Fruit fly (Drosophila melanogaster) whole organism, embryonic: ENCODE measurements around the gene CG13481.
A peak's percentile ranks its signal among the peaks of the same experiment; 100 is the strongest.

Experiments
- BEAF-32 ChIP-seq: fragments of 200-800 bp; sonication (Bioruptor generic); optimal IDR thresholded peaks from 3 replicates; lab custom pipeline; 2017; ENCODE audit warnings: missing biosample characterization, missing genetic modification characterization, mild to moderate bottlenecking, moderate library complexity, missing genetic modification reagents
- CG10274 ChIP-seq: fragments of 200-800 bp; sonication (Bioruptor generic); optimal IDR thresholded peaks from 3 replicates; lab custom pipeline; 2017; ENCODE audit warnings: missing biosample characterization, mild to moderate bottlenecking, missing genetic modification characterization
- CG10366 ChIP-seq: fragments of 200-800 bp; sonication (Bioruptor generic); IDR thresholded peaks from 2 replicates; pipeline ENCODE4 v1.3.6; 2022; ENCODE audit warnings: missing biosample characterization, missing genetic modification characterization
- CG13123 ChIP-seq: fragments of 200-800 bp; sonication (Bioruptor generic); optimal IDR thresholded peaks from 2 replicates; lab custom pipeline; 2016; ENCODE audit warnings: missing biosample characterization, missing genetic modification characterization
- CG14050 ChIP-seq: fragments of 200-800 bp; sonication (Bioruptor generic); IDR thresholded peaks from 3 replicates; pipeline ENCODE4 v1.3.6; 2022; ENCODE audit warnings: missing biosample characterization, missing genetic modification characterization
- CG15696 ChIP-seq: fragments of 200-800 bp; sonication (Bioruptor generic); optimal IDR thresholded peaks from 2 replicates; lab custom pipeline; 2019; ENCODE audit warnings: missing biosample characterization, mild to moderate bottlenecking, missing genetic modification characterization, moderate library complexity
- CG16815 ChIP-seq: fragments of 200-800 bp; sonication (Bioruptor generic); optimal IDR thresholded peaks from 3 replicates; lab custom pipeline; 2017; ENCODE audit warnings: missing biosample characterization, mild to moderate bottlenecking, missing genetic modification characterization
- CG17186 ChIP-seq: fragments of 200-800 bp; sonication (Bioruptor generic); optimal IDR thresholded peaks from 3 replicates; lab custom pipeline; 2017; ENCODE audit warnings: missing biosample characterization, missing genetic modification reagents, missing genetic modification characterization
- CG1792 ChIP-seq: fragments of 200-800 bp; sonication (Bioruptor generic); optimal IDR thresholded peaks from 2 replicates; lab custom pipeline; 2016; ENCODE audit warnings: missing biosample characterization, missing genetic modification characterization
- CG2116 ChIP-seq: fragments of 200-800 bp; sonication (Bioruptor generic); optimal IDR thresholded peaks from 3 replicates; lab custom pipeline; 2018; ENCODE audit warnings: missing biosample characterization, mild to moderate bottlenecking, missing genetic modification characterization
- CG2875 ChIP-seq: fragments of 200-800 bp; sonication (Bioruptor generic); optimal IDR thresholded peaks from 2 replicates; lab custom pipeline; 2017; ENCODE audit warnings: missing biosample characterization, mild to moderate bottlenecking, missing genetic modification characterization, missing genetic modification reagents
- CG3065 ChIP-seq: fragments of 200-800 bp; sonication (Bioruptor generic); optimal IDR thresholded peaks from 2 replicates; lab custom pipeline; 2016; ENCODE audit warnings: missing biosample characterization, missing genetic modification characterization
- CG31441 ChIP-seq: fragments of 200-800 bp; sonication (Bioruptor generic); IDR thresholded peaks from 2 replicates; pipeline ENCODE4 v1.3.6; 2022; ENCODE audit warnings: missing biosample characterization, missing genetic modification characterization
- CG43689 ChIP-seq: fragments of 200-800 bp; sonication (Bioruptor generic); IDR thresholded peaks from 2 replicates; pipeline ENCODE4 v1.3.6; 2022; ENCODE audit warnings: missing biosample characterization, missing genetic modification characterization
- CG4820 ChIP-seq: fragments of 200-800 bp; sonication (Bioruptor generic); optimal IDR thresholded peaks from 3 replicates; lab custom pipeline; 2016; ENCODE audit warnings: missing biosample characterization, missing genetic modification characterization
- CG6654 ChIP-seq: fragments of 200-800 bp; sonication (Bioruptor generic); optimal IDR thresholded peaks from 2 replicates; lab custom pipeline; 2017; ENCODE audit warnings: missing biosample characterization, mild to moderate bottlenecking, missing genetic modification characterization
- CG6683 ChIP-seq: fragments of 200-800 bp; sonication (Bioruptor generic); optimal IDR thresholded peaks from 2 replicates; lab custom pipeline; 2017; ENCODE audit warnings: missing biosample characterization, mild to moderate bottlenecking, missing genetic modification characterization, missing genetic modification reagents
- CG6854 ChIP-seq: fragments of 200-800 bp; sonication (Bioruptor generic); optimal IDR thresholded peaks from 3 replicates; lab custom pipeline; 2017; ENCODE audit warnings: missing biosample characterization, mild to moderate bottlenecking, missing genetic modification characterization
- CG7271 ChIP-seq: fragments of 200-800 bp; sonication (Bioruptor generic); optimal IDR thresholded peaks from 2 replicates; lab custom pipeline; 2018; ENCODE audit warnings: missing biosample characterization, mild to moderate bottlenecking, missing genetic modification characterization, moderate library complexity
- CG7745 ChIP-seq: fragments of 200-800 bp; sonication (Bioruptor generic); optimal IDR thresholded peaks from 2 replicates; lab custom pipeline; 2018; ENCODE audit warnings: missing biosample characterization, mild to moderate bottlenecking, missing genetic modification characterization, moderate library complexity
- CG8478 ChIP-seq: fragments of >200 bp; optimal IDR thresholded peaks from 2 replicates; lab custom pipeline; 2018
- Dll ChIP-seq: fragments of 200-800 bp; sonication (Bioruptor generic); IDR thresholded peaks from 4 replicates; pipeline ENCODE4 v1.3.6; 2022; ENCODE audit warnings: missing biosample characterization, missing genetic modification characterization; ENCODE audit not compliant: partially characterized antibody
- E2f2 ChIP-seq: fragments of 200-800 bp; sonication (Bioruptor generic); IDR thresholded peaks from 2 replicates; pipeline ENCODE4 v1.3.6; 2022; ENCODE audit warnings: missing biosample characterization, missing genetic modification characterization
- Eip74EF ChIP-seq, 2 experiments: fragments of 200-800 bp in 1 of 2; fragments of >200 bp in 1 of 2; sonication (Bioruptor generic) in 1 of 2; optimal IDR thresholded peaks; 2 replicates each; lab custom pipeline; 2017 to 2019; ENCODE audit warnings: missing biosample characterization in 2 of 2, missing genetic modification characterization in 2 of 2, mild to moderate bottlenecking in 1 of 2, moderate library complexity in 1 of 2
- Hey ChIP-seq: fragments of 200-800 bp; sonication (Bioruptor generic); optimal IDR thresholded peaks from 3 replicates; lab custom pipeline; 2018; ENCODE audit warnings: missing biosample characterization, mild to moderate bottlenecking, missing genetic modification characterization
- Hr78 ChIP-seq, 2 experiments: fragments of 200-800 bp in 1 of 2; fragments of >200 bp in 1 of 2; sonication (Bioruptor generic) in 1 of 2; optimal IDR thresholded peaks; 2 replicates each; lab custom pipeline; 2017 to 2019; ENCODE audit warnings: missing biosample characterization in 2 of 2, missing genetic modification characterization in 2 of 2, mild to moderate bottlenecking in 1 of 2, moderate library complexity in 1 of 2
- MTF-1 ChIP-seq: fragments of 200-800 bp; sonication (Bioruptor generic); optimal IDR thresholded peaks from 2 replicates; lab custom pipeline; 2018; ENCODE audit warnings: missing biosample characterization, mild to moderate bottlenecking, missing genetic modification characterization, borderline replicate concordance
- Mad ChIP-seq: fragments of 200-800 bp; sonication (Bioruptor generic); optimal IDR thresholded peaks from 2 replicates; lab custom pipeline; 2016; ENCODE audit warnings: missing biosample characterization, missing genetic modification characterization
- Mes4 ChIP-seq: fragments of 200-800 bp; sonication (Bioruptor generic); optimal IDR thresholded peaks from 2 replicates; lab custom pipeline; 2016; ENCODE audit warnings: missing biosample characterization, missing genetic modification characterization
- NC2β ChIP-seq: fragments of 200-800 bp; sonication (Bioruptor generic); optimal IDR thresholded peaks from 2 replicates; lab custom pipeline; 2016; ENCODE audit warnings: missing biosample characterization, missing genetic modification characterization
- Spps ChIP-seq: fragments of 200-800 bp; sonication (Bioruptor generic); optimal IDR thresholded peaks from 2 replicates; lab custom pipeline; 2018; ENCODE audit warnings: missing biosample characterization, mild to moderate bottlenecking, missing genetic modification characterization
- TFAM ChIP-seq: fragments of 200-800 bp; sonication (Bioruptor generic); optimal IDR thresholded peaks from 2 replicates; lab custom pipeline; 2017; ENCODE audit warnings: missing biosample characterization, missing genetic modification characterization, inconsistent platforms
- Taf1 ChIP-seq: fragments of 200-800 bp; sonication (Bioruptor generic); IDR thresholded peaks from 2 replicates; pipeline ENCODE4 v1.3.6; 2022; ENCODE audit warnings: missing biosample characterization, missing genetic modification characterization
- bab2 ChIP-seq: fragments of 200-800 bp; sonication (Bioruptor generic); optimal IDR thresholded peaks from 2 replicates; lab custom pipeline; 2016; ENCODE audit warnings: missing biosample characterization, missing genetic modification characterization
- bcd ChIP-seq: fragments of 200-800 bp; sonication (Bioruptor generic); optimal IDR thresholded peaks from 2 replicates; lab custom pipeline; 2017; ENCODE audit warnings: missing biosample characterization, mild to moderate bottlenecking, missing genetic modification characterization
- bigmax ChIP-seq: fragments of 200-800 bp; sonication (Bioruptor generic); optimal IDR thresholded peaks from 2 replicates; lab custom pipeline; 2018; ENCODE audit warnings: missing biosample characterization, mild to moderate bottlenecking, missing genetic modification characterization
- bowl ChIP-seq: fragments of 200-800 bp; sonication (Bioruptor generic); IDR thresholded peaks from 2 replicates; pipeline ENCODE4 v1.3.6; 2022; ENCODE audit warnings: missing biosample characterization, missing genetic modification characterization
- chm ChIP-seq: fragments of 200-800 bp; sonication (Bioruptor generic); IDR thresholded peaks from 2 replicates; pipeline ENCODE4 v1.3.6; 2022; ENCODE audit warnings: missing biosample characterization, missing genetic modification characterization
- ci ChIP-seq: fragments of 200-800 bp; sonication (Bioruptor generic); IDR thresholded peaks from 3 replicates; pipeline ENCODE4 v1.3.6; 2022; ENCODE audit warnings: missing biosample characterization, missing genetic modification characterization
- dimm ChIP-seq: fragments of 200-800 bp; sonication (Bioruptor generic); IDR thresholded peaks from 2 replicates; pipeline ENCODE4 v1.3.6; 2022; ENCODE audit warnings: missing biosample characterization, missing genetic modification characterization
- dmrt99B ChIP-seq: fragments of 200-800 bp; sonication (Bioruptor generic); optimal IDR thresholded peaks from 2 replicates; lab custom pipeline; 2018; ENCODE audit warnings: missing biosample characterization, mild to moderate bottlenecking, missing genetic modification characterization, moderate library complexity
- gce ChIP-seq: fragments of 200-800 bp; sonication (Bioruptor generic); IDR thresholded peaks from 3 replicates; pipeline ENCODE4 v1.3.6; 2022; ENCODE audit warnings: missing biosample characterization, missing genetic modification characterization
- gcm2 ChIP-seq: fragments of 200-800 bp; sonication (Bioruptor generic); optimal IDR thresholded peaks from 2 replicates; lab custom pipeline; 2016; ENCODE audit warnings: missing biosample characterization, missing genetic modification characterization
- grn ChIP-seq: fragments of 200-800 bp; sonication (Bioruptor generic); optimal IDR thresholded peaks from 3 replicates; lab custom pipeline; 2017; ENCODE audit warnings: missing biosample characterization, missing genetic modification characterization
- ken ChIP-seq: fragments of 200-800 bp; sonication (Bioruptor generic); IDR thresholded peaks from 3 replicates; pipeline ENCODE4 v1.3.6; 2022; ENCODE audit warnings: missing biosample characterization, missing genetic modification characterization
- nerfin-2 ChIP-seq: fragments of 200-800 bp; sonication (Bioruptor generic); IDR thresholded peaks from 2 replicates; pipeline ENCODE4 v1.3.6; 2022; ENCODE audit warnings: missing biosample characterization, missing genetic modification characterization; ENCODE audit not compliant: partially characterized antibody
- salm ChIP-seq: fragments of 200-800 bp; sonication (Bioruptor generic); optimal IDR thresholded peaks from 2 replicates; lab custom pipeline; 2018; ENCODE audit warnings: missing biosample characterization, mild to moderate bottlenecking, missing genetic modification characterization
- sens-2 ChIP-seq: fragments of 200-800 bp; sonication (Bioruptor generic); IDR thresholded peaks from 2 replicates; pipeline ENCODE4 v1.3.6; 2022; ENCODE audit warnings: missing biosample characterization, missing genetic modification characterization
- toy ChIP-seq: fragments of 200-800 bp; sonication (Bioruptor generic); IDR thresholded peaks from 2 replicates; pipeline ENCODE4 v1.3.6; 2022; ENCODE audit warnings: missing biosample characterization, missing genetic modification characterization
- trh ChIP-seq: fragments of 200-800 bp; sonication (Bioruptor generic); optimal IDR thresholded peaks from 2 replicates; lab custom pipeline; 2016; ENCODE audit warnings: missing biosample characterization, missing genetic modification characterization
- vvl ChIP-seq: fragments of 200-800 bp; sonication (Bioruptor generic); IDR thresholded peaks from 2 replicates; pipeline ENCODE4 v1.3.6; 2022; ENCODE audit warnings: missing biosample characterization, missing genetic modification characterization

Gene CG13481

dm6 chr3L:14410146-14410676 lies 40.7 kb upstream of the CG13481 start, which contains the start of gene CG3919 (continued):
- peak; percentile 70 for TF ChIP-seq CG16815 (GFP tag; lab: Kevin White, UChicago)
- TF ChIP-seq CG6654 (GFP tag; lab: Kevin White, UChicago): peak; percentile 49
- no peak for TF ChIP-seq CG17186
- TF ChIP-seq toy (GFP tag; lab: Robert Waterston, UW): no peak
- peak; percentile 37 for TF ChIP-seq CG2116 (GFP tag; lab: Kevin White, UChicago)
- peak; percentile 23 for TF ChIP-seq BEAF-32 (GFP tag; lab: Kevin White, UChicago)
- peak; percentile 18 for TF ChIP-seq CG7745 (tag; lab: Kevin White, UChicago)
- TF ChIP-seq CG10274: no peak
- peak; percentile 83 for TF ChIP-seq vvl
- TF ChIP-seq CG7271 (tag; lab: Kevin White, UChicago): peak; percentile 19
- TF ChIP-seq NC2β (GFP tag; lab: Kevin White, UChicago): peak; percentile 56
- TF ChIP-seq gcm2 (GFP tag; lab: Kevin White, UChicago): no peak
- peak; percentile 68 for TF ChIP-seq Mes4
- peak; percentile 69; the same call in 2 of the 3 replicates for TF ChIP-seq gce
- no peak for TF ChIP-seq Eip74EF (GFP tag; optimal IDR thresholded peaks at IDR 0.05; lab: Kevin White, UChicago)
- peak; percentile 49 for TF ChIP-seq CG4820
- TF ChIP-seq E2f2: no peak
- no peak for TF ChIP-seq CG1792 (GFP tag; lab: Kevin White, UChicago)
- no peak for TF ChIP-seq salm (tag; lab: Kevin White, UChicago)
- TF ChIP-seq CG8478: no peak
- no peak for TF ChIP-seq Dll
- no peak for TF ChIP-seq Mad (GFP tag; lab: Kevin White, UChicago)
- peak; percentile 8 for TF ChIP-seq CG6683 (GFP tag; lab: Kevin White, UChicago)
- TF ChIP-seq CG31441 (GFP tag; lab: Robert Waterston, UW): peak; percentile 77
- no peak for TF ChIP-seq Hey (tag; lab: Kevin White, UChicago)
- TF ChIP-seq bab2 (GFP tag; lab: Kevin White, UChicago): peak; percentile 64
- peak; percentile 77 for TF ChIP-seq ken
- no peak for TF ChIP-seq CG2875
- TF ChIP-seq bcd (GFP tag; lab: Kevin White, UChicago): peak; percentile 70
- no peak for TF ChIP-seq bowl
- no peak for TF ChIP-seq trh (GFP tag; lab: Kevin White, UChicago)
- peak; percentile 69 for TF ChIP-seq CG15696 (tag; lab: Kevin White, UChicago)
- 0 out of 2 replicates have a peak, but pooled peaks have one; percentile 24 for TF ChIP-seq sens-2 (GFP tag; lab: Robert Waterston, UW)
- TF ChIP-seq CG43689 (GFP tag; lab: Robert Waterston, UW): no peak
- TF ChIP-seq CG14050 (GFP tag; lab: Robert Waterston, UW): 0 out of 3 replicates have a peak, but pooled peaks have one; percentile 21
- TF ChIP-seq Spps (tag; lab: Kevin White, UChicago): no peak
- TF ChIP-seq grn (GFP tag; lab: Kevin White, UChicago): no peak
- TF ChIP-seq MTF-1 (GFP tag; lab: Kevin White, UChicago): peak; percentile 43
- TF ChIP-seq CG10366 (GFP tag; lab: Robert Waterston, UW): peak; percentile 16; the same call in 1 of the 2 replicates
- no peak for TF ChIP-seq nerfin-2 (GFP tag; lab: Robert Waterston, UW)
- TF ChIP-seq dimm (GFP tag; lab: Robert Waterston, UW): no peak
- no peak for TF ChIP-seq CG3065 (GFP tag; lab: Kevin White, UChicago)
- peak; percentile 61 for TF ChIP-seq dmrt99B (tag; lab: Kevin White, UChicago)
- TF ChIP-seq CG6854 (GFP tag; lab: Kevin White, UChicago): no peak
- no peak for TF ChIP-seq TFAM
- no peak for TF ChIP-seq CG13123
- peak; percentile 75; the same call in 1 of the 2 replicates for TF ChIP-seq chm
- no peak for TF ChIP-seq Hr78 (GFP tag; optimal IDR thresholded peaks at IDR 0.05; lab: Kevin White, UChicago)
- TF ChIP-seq Taf1 (GFP tag; lab: Robert Waterston, UW): no peak
- TF ChIP-seq bigmax (GFP tag; lab: Kevin White, UChicago): no peak
- TF ChIP-seq ci (GFP tag; lab: Robert Waterston, UW): peak; percentile 84; the same call in 2 of the 3 replicates
